Fruit fly (Drosophila melanogaster) whole organism, embryonic: Measurements from ENCODE around the gene tweek.
A peak's percentile ranks its signal among the peaks of the same experiment; 100 is the strongest.

ENCODE experiments used
- Ada2b ChIP-seq: fragments of 200-800 bp; sonication (Bioruptor generic); IDR thresholded peaks from 2 replicates; pipeline ENCODE4 v1.3.6; 2022; ENCODE audit warnings: missing biosample characterization, missing genetic modification characterization
- CG12071 ChIP-seq: fragments of 200-800 bp; sonication (Bioruptor generic); optimal IDR thresholded peaks from 3 replicates; lab custom pipeline; 2018; ENCODE audit warnings: missing biosample characterization, mild to moderate bottlenecking, missing genetic modification characterization
- CG12744 ChIP-seq: fragments of 200-800 bp; sonication (Bioruptor generic); optimal IDR thresholded peaks from 2 replicates; lab custom pipeline; 2016; ENCODE audit warnings: missing biosample characterization, missing genetic modification characterization
- CG13894 ChIP-seq: fragments of 200-800 bp; sonication (Bioruptor generic); optimal IDR thresholded peaks from 3 replicates; lab custom pipeline; 2018; ENCODE audit warnings: missing biosample characterization, mild to moderate bottlenecking, missing genetic modification characterization, moderate library complexity
- CG14014 ChIP-seq: fragments of 200-800 bp; sonication (Bioruptor generic); IDR thresholded peaks from 2 replicates; pipeline ENCODE4 v1.3.6; 2022; ENCODE audit warnings: missing biosample characterization, missing genetic modification characterization
- CG15269 ChIP-seq: fragments of 200-800 bp; sonication (Bioruptor generic); optimal IDR thresholded peaks from 2 replicates; lab custom pipeline; 2018; ENCODE audit warnings: missing biosample characterization, mild to moderate bottlenecking, missing genetic modification characterization, moderate library complexity
- CG16863 ChIP-seq: fragments of 200-800 bp; sonication (Bioruptor generic); optimal IDR thresholded peaks from 3 replicates; lab custom pipeline; 2016; ENCODE audit warnings: missing biosample characterization, missing genetic modification characterization
- CG1792 ChIP-seq: fragments of 200-800 bp; sonication (Bioruptor generic); optimal IDR thresholded peaks from 2 replicates; lab custom pipeline; 2016; ENCODE audit warnings: missing biosample characterization, missing genetic modification characterization
- CG1832 ChIP-seq: fragments of 200-800 bp; sonication (Bioruptor generic); optimal IDR thresholded peaks from 2 replicates; lab custom pipeline; 2017; ENCODE audit warnings: missing biosample characterization, mild to moderate bottlenecking, missing genetic modification characterization, inconsistent platforms
- CG2889 ChIP-seq: fragments of 200-800 bp; sonication (Bioruptor generic); IDR thresholded peaks from 3 replicates; pipeline ENCODE4 v1.3.6; 2022; ENCODE audit warnings: missing biosample characterization, missing genetic modification characterization
- CG34376 ChIP-seq: fragments of 200-800 bp; sonication (Bioruptor generic); optimal IDR thresholded peaks from 2 replicates; lab custom pipeline; 2018; ENCODE audit warnings: missing biosample characterization, mild to moderate bottlenecking, missing genetic modification characterization
- CG4360 ChIP-seq: fragments of 200-800 bp; sonication (Bioruptor generic); IDR thresholded peaks from 2 replicates; pipeline ENCODE4 v1.3.6; 2022; ENCODE audit warnings: missing biosample characterization, missing genetic modification characterization
- CG5245 ChIP-seq: fragments of 200-800 bp; sonication (Bioruptor generic); optimal IDR thresholded peaks from 3 replicates; lab custom pipeline; 2016; ENCODE audit warnings: missing biosample characterization, missing genetic modification characterization
- Camta ChIP-seq: fragments of 200-800 bp; sonication (Bioruptor generic); optimal IDR thresholded peaks from 2 replicates; lab custom pipeline; 2016; ENCODE audit warnings: missing biosample characterization, missing genetic modification characterization
- E2f1 ChIP-seq: fragments of 200-800 bp; sonication (Bioruptor generic); IDR thresholded peaks from 2 replicates; pipeline ENCODE4 v1.3.6; 2022; ENCODE audit warnings: missing biosample characterization, missing genetic modification characterization
- Hey ChIP-seq: fragments of 200-800 bp; sonication (Bioruptor generic); optimal IDR thresholded peaks from 3 replicates; lab custom pipeline; 2018; ENCODE audit warnings: missing biosample characterization, mild to moderate bottlenecking, missing genetic modification characterization
- Hr39 ChIP-seq: fragments of >200 bp; optimal IDR thresholded peaks from 2 replicates; lab custom pipeline; 2017
- Hr78 ChIP-seq, 2 experiments: fragments of 200-800 bp in 1 of 2; fragments of >200 bp in 1 of 2; sonication (Bioruptor generic) in 1 of 2; optimal IDR thresholded peaks; 2 replicates each; lab custom pipeline; 2017 to 2019; ENCODE audit warnings: missing biosample characterization in 2 of 2, missing genetic modification characterization in 2 of 2, mild to moderate bottlenecking in 1 of 2, moderate library complexity in 1 of 2
- MBD-R2 ChIP-seq: fragments of 200-800 bp; sonication (Bioruptor generic); IDR thresholded peaks from 2 replicates; pipeline ENCODE4 v1.3.6; 2022; ENCODE audit warnings: missing biosample characterization, missing genetic modification characterization
- Nf-YB ChIP-seq: fragments of 200-800 bp; sonication (Bioruptor generic); optimal IDR thresholded peaks from 3 replicates; lab custom pipeline; 2019; ENCODE audit warnings: missing biosample characterization, mild to moderate bottlenecking, missing genetic modification characterization, moderate library complexity
- Ssrp ChIP-seq: fragments of 200-800 bp; sonication (Bioruptor generic); optimal IDR thresholded peaks from 2 replicates; lab custom pipeline; 2018; ENCODE audit warnings: missing biosample characterization, mild to moderate bottlenecking, missing genetic modification characterization, moderate library complexity
- Xrp1 ChIP-seq: fragments of 200-800 bp; sonication (Bioruptor generic); IDR thresholded peaks from 2 replicates; pipeline ENCODE4 v1.3.6; 2022; ENCODE audit warnings: missing biosample characterization, missing genetic modification characterization
- ara ChIP-seq: fragments of 200-800 bp; sonication (Bioruptor generic); IDR thresholded peaks from 2 replicates; pipeline ENCODE4 v1.3.6; 2022; ENCODE audit warnings: missing biosample characterization, missing genetic modification characterization
- bowl ChIP-seq: fragments of 200-800 bp; sonication (Bioruptor generic); IDR thresholded peaks from 2 replicates; pipeline ENCODE4 v1.3.6; 2022; ENCODE audit warnings: missing biosample characterization, missing genetic modification characterization
- cas ChIP-seq: fragments of 200-800 bp; sonication (Bioruptor generic); IDR thresholded peaks from 2 replicates; pipeline ENCODE4 v1.3.6; 2022; ENCODE audit warnings: missing biosample characterization, missing genetic modification characterization
- chif ChIP-seq, 2 experiments: fragments of 200-800 bp; sonication (Bioruptor generic); optimal IDR thresholded peaks; 3 replicates each; lab custom pipeline; 2016; ENCODE audit warnings: missing biosample characterization in 2 of 2, missing genetic modification characterization in 2 of 2
- danr ChIP-seq: fragments of 200-800 bp; sonication (Bioruptor generic); IDR thresholded peaks from 2 replicates; pipeline ENCODE4 v1.3.6; 2022; ENCODE audit warnings: missing biosample characterization, missing genetic modification characterization
- emc ChIP-seq: fragments of 200-800 bp; sonication (Bioruptor generic); optimal IDR thresholded peaks from 2 replicates; lab custom pipeline; 2016; ENCODE audit warnings: missing biosample characterization, missing genetic modification characterization
- gcm ChIP-seq: fragments of 200-800 bp; sonication (Bioruptor generic); optimal IDR thresholded peaks from 2 replicates; lab custom pipeline; 2019; ENCODE audit warnings: missing biosample characterization, mild to moderate bottlenecking, missing genetic modification characterization, moderate library complexity
- gsb ChIP-seq: fragments of 200-800 bp; sonication (Bioruptor generic); IDR thresholded peaks from 2 replicates; pipeline ENCODE4 v1.3.6; 2022; ENCODE audit warnings: missing biosample characterization, missing genetic modification characterization
- mirr ChIP-seq: fragments of 200-800 bp; sonication (Bioruptor generic); optimal IDR thresholded peaks from 3 replicates; lab custom pipeline; 2018; ENCODE audit warnings: missing biosample characterization, mild to moderate bottlenecking, missing genetic modification characterization
- peb ChIP-seq: fragments of 200-800 bp; sonication (Bioruptor generic); IDR thresholded peaks from 2 replicates; pipeline ENCODE4 v1.3.6; 2022; ENCODE audit warnings: missing biosample characterization, missing genetic modification characterization
- prd ChIP-seq, 3 experiments: fragments of >200 bp in 2 of 3; fragments of 200-800 bp in 1 of 3; sonication (Bioruptor generic) in 1 of 3; optimal IDR thresholded peaks in 2 of 3; IDR thresholded peaks in 1 of 3; 2 replicates in 2 of 3; 3 replicates in 1 of 3; pipeline versions ENCODE4 v1.3.6 to Lab custom; 2017 to 2022; ENCODE audit warnings: missing biosample characterization in 1 of 3, missing genetic modification characterization in 1 of 3
- ranshi ChIP-seq: fragments of 200-800 bp; sonication (Bioruptor generic); IDR thresholded peaks from 2 replicates; pipeline ENCODE4 v1.3.6; 2022; ENCODE audit warnings: missing biosample characterization, missing genetic modification characterization
- repo ChIP-seq: fragments of 200-800 bp; sonication (Bioruptor generic); optimal IDR thresholded peaks from 2 replicates; lab custom pipeline; 2016; ENCODE audit warnings: missing biosample characterization, missing genetic modification characterization
- slbo ChIP-seq: fragments of 200-800 bp; sonication (Bioruptor generic); IDR thresholded peaks from 2 replicates; pipeline ENCODE4 v1.3.6; 2022; ENCODE audit warnings: missing biosample characterization, missing genetic modification characterization
- wor ChIP-seq: fragments of 200-800 bp; sonication (Bioruptor generic); IDR thresholded peaks from 2 replicates; pipeline ENCODE4 v1.3.6; 2022; ENCODE audit warnings: missing biosample characterization, missing genetic modification characterization

tweek gene

DNA sequence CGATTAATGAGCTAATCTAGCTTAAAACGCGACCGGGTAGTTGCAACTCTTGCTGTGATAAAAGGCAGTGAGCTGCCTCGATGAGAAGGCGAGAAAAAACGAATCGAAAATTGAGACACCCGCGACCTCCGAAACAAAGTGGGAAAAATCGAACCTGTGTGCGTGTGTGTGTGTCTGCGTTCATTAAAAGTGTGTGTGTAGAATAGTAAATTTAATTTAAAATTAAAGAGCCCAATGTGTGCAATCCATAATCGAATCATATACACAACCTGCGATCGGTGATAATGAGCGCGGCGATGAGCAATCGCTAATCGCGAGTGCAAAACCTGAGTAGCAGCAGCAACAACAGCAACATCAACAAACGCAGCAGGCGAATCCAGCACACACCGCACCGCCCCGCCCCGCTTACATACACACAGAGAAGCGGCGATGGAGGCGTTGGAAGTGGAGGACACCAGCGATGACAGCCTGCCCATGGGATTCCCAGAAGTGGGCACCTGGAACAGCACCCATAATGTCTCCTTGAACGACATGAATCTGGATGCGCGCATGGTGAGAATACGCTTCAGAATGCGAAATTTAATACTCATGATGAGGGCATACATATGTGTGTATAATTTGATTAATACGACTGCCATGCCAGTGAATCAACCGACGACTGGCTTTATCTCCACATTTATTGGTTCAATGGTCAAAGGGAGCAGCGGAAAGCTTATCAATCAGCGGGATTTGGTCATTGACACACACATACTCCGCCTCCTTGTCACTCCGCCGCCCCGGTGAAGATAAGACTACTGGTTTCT is 485 bp downstream of the tweek start (continued):
- TF ChIP-seq Hey (tag; lab: Kevin White, UChicago): no peak
- no peak for TF ChIP-seq emc (GFP tag; lab: Kevin White, UChicago)
- no peak for TF ChIP-seq CG12071 (GFP tag; lab: Kevin White, UChicago)
- TF ChIP-seq CG1792 (GFP tag; lab: Kevin White, UChicago): no peak
- no peak for TF ChIP-seq slbo (GFP tag; lab: Robert Waterston, UW)
- no peak for TF ChIP-seq prd (optimal IDR thresholded peaks at IDR 0.05; lab: Kevin White, UChicago)
- TF ChIP-seq prd (GFP tag; IDR thresholded peaks at IDR 0.05; lab: Robert Waterston, UW): 0 out of 3 replicates have a peak, but pooled peaks have one; percentile 18
- 0 out of 2 replicates have a peak, but pooled peaks have one; percentile 8 for TF ChIP-seq CG14014 (GFP tag; lab: Robert Waterston, UW)
- no peak for TF ChIP-seq Xrp1 (GFP tag; lab: Robert Waterston, UW)
- TF ChIP-seq Ssrp (tag; lab: Kevin White, UChicago): no peak
- no peak for TF ChIP-seq danr (GFP tag; lab: Robert Waterston, UW)
- no peak for TF ChIP-seq CG12744 (GFP tag; lab: Kevin White, UChicago)
- no peak for TF ChIP-seq gcm (GFP tag; lab: Kevin White, UChicago)
- no peak for TF ChIP-seq CG13894 (tag; lab: Kevin White, UChicago)
- TF ChIP-seq wor (GFP tag; lab: Robert Waterston, UW): no peak
- TF ChIP-seq bowl (GFP tag; lab: Robert Waterston, UW): 0 out of 2 replicates have a peak, but pooled peaks have one; percentile 30
- peak; percentile 17; the same call in 1 of the 2 replicates for TF ChIP-seq CG4360 (GFP tag; lab: Robert Waterston, UW)
- peak in 1 of 2 experiments; percentile 90 for TF ChIP-seq Hr78 (GFP tag; optimal IDR thresholded peaks at IDR 0.05; lab: Kevin White, UChicago)
- no peak for TF ChIP-seq chif (GFP tag; optimal IDR thresholded peaks at IDR 0.05; lab: Kevin White, UChicago)
- TF ChIP-seq Ada2b: no peak
- TF ChIP-seq, all 482 proteins: peak for 16

DNA sequence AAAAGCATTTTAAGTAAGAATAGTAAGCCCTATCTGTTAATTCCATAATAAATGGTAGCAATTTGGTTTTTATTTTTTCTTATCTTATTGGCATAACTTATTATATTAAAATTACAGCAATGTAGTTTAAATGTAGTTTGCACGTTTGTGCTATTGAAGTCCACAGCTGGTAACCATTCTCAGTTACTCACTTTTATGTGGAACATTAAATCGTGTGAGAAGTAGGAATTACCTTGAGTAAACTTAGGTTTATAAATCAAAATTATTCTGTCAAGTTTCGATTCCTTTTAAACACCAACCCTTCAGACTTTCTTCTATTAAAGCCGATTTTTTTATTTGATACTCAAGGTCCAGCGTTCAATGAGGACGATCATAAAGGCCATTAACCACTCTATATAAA is 1.3 kb downstream of the tweek start, which contains the start of gene CG42556:
TSS of gene CG42556 (plus strand) at position 301 of the 400 bp plus-strand sequence.
- no peak for TF ChIP-seq Nf-YB (GFP tag; lab: Kevin White, UChicago)
- TF ChIP-seq CG15269 (tag; lab: Kevin White, UChicago): no peak
- TF ChIP-seq cas (GFP tag; lab: Robert Waterston, UW): no peak
- no peak for TF ChIP-seq ara (GFP tag; lab: Robert Waterston, UW)
- TF ChIP-seq repo: no peak
- no peak for TF ChIP-seq Hr39 (lab: Kevin White, UChicago)
- TF ChIP-seq Camta (GFP tag; lab: Kevin White, UChicago): no peak
- TF ChIP-seq CG1832 (GFP tag; lab: Kevin White, UChicago): no peak
- TF ChIP-seq E2f1 (GFP tag; lab: Robert Waterston, UW): no peak
- no peak for TF ChIP-seq CG5245 (GFP tag; lab: Kevin White, UChicago)
- TF ChIP-seq gsb (GFP tag; lab: Robert Waterston, UW): no peak
- TF ChIP-seq Ada2b: no peak

DNA sequence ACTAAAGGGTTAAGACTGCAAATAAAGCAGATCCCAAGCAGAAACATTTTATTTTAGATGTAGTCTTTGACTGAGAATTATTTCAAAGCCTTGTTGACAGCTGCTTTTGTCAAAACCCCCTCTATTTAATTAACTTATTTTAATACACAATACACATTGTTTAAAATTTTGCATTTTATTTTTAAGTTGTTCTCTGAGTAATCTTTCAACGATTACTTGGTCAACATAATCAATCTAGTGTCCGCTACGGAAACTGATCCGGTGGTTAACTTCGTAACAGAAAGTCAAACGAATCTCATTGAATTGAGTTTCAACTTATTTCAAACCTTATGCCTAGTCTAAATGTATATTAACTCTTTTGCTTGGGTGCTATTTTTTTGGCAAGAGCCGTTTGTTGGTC is 12.1 kb downstream of the tweek start, which contains the start of gene CG31805:
TSS of gene CG31805 (minus strand) at position 101 of the 400 bp plus-strand sequence.
- TF ChIP-seq CG34376 (GFP tag; lab: Kevin White, UChicago): no peak
- no peak for TF ChIP-seq CG2889 (GFP tag; lab: Robert Waterston, UW)
- no peak for TF ChIP-seq peb (GFP tag; lab: Robert Waterston, UW)
- TF ChIP-seq CG16863 (GFP tag; lab: Kevin White, UChicago): no peak
- no peak for TF ChIP-seq mirr (GFP tag; lab: Kevin White, UChicago)
- no peak for TF ChIP-seq MBD-R2 (GFP tag; lab: Robert Waterston, UW)
- TF ChIP-seq prd (optimal IDR thresholded peaks at IDR 0.05; lab: Kevin White, UChicago): no peak
- TF ChIP-seq prd (GFP tag; IDR thresholded peaks at IDR 0.05; lab: Robert Waterston, UW): no peak
- no peak for TF ChIP-seq ranshi (GFP tag; lab: Robert Waterston, UW)
